Fruit fly (Drosophila melanogaster) whole organism, embryonic: ENCODE measurements around the gene CG17190.

Experiments
- Atf-2 ChIP-seq: fragments of 200-800 bp; sonication (Bioruptor generic); optimal IDR thresholded peaks from 2 replicates; lab custom pipeline; 2016; ENCODE audit warnings: missing biosample characterization, missing genetic modification characterization
- Awh ChIP-seq: fragments of 200-800 bp; sonication (Bioruptor generic); IDR thresholded peaks from 2 replicates; pipeline ENCODE4, ENCODE4 v1.3.6; 2022; ENCODE audit warnings: missing biosample characterization, missing genetic modification characterization
- CG10274 ChIP-seq: fragments of 200-800 bp; sonication (Bioruptor generic); optimal IDR thresholded peaks from 3 replicates; lab custom pipeline; 2017; ENCODE audit warnings: missing biosample characterization, mild to moderate bottlenecking, missing genetic modification characterization
- CG11456 ChIP-seq: fragments of 200-800 bp; sonication (Bioruptor generic); IDR thresholded peaks from 3 replicates; pipeline ENCODE4 v1.3.6; 2022; ENCODE audit warnings: missing biosample characterization, missing genetic modification characterization
- CG12236 ChIP-seq: fragments of 200-800 bp; sonication (Bioruptor generic); optimal IDR thresholded peaks from 2 replicates; lab custom pipeline; 2016; ENCODE audit warnings: missing biosample characterization, missing genetic modification characterization
- CG14050 ChIP-seq: fragments of 200-800 bp; sonication (Bioruptor generic); IDR thresholded peaks from 3 replicates; pipeline ENCODE4 v1.3.6; 2022; ENCODE audit warnings: missing biosample characterization, missing genetic modification characterization
- CG15011 ChIP-seq: fragments of 200-800 bp; sonication (Bioruptor generic); optimal IDR thresholded peaks from 3 replicates; lab custom pipeline; 2018; ENCODE audit warnings: missing biosample characterization, mild to moderate bottlenecking, missing genetic modification characterization
- CG15514 ChIP-seq: fragments of 200-800 bp; sonication (Bioruptor generic); optimal IDR thresholded peaks from 3 replicates; lab custom pipeline; 2017; ENCODE audit warnings: missing biosample characterization, missing genetic modification characterization, mild to moderate bottlenecking, moderate library complexity, missing genetic modification reagents
- CG17328 ChIP-seq: fragments of 200-800 bp; sonication (Bioruptor generic); IDR thresholded peaks from 2 replicates; pipeline ENCODE4 v1.3.6; 2022; ENCODE audit warnings: missing biosample characterization, missing genetic modification characterization
- CG18262 ChIP-seq: fragments of 200-800 bp; optimal IDR thresholded peaks from 3 replicates; lab custom pipeline; 2019; ENCODE audit warnings: missing biosample characterization, mild to moderate bottlenecking, missing genetic modification characterization, moderate library complexity
- CG3065 ChIP-seq: fragments of 200-800 bp; sonication (Bioruptor generic); optimal IDR thresholded peaks from 2 replicates; lab custom pipeline; 2016; ENCODE audit warnings: missing biosample characterization, missing genetic modification characterization
- CG3163 ChIP-seq: fragments of 200-800 bp; sonication (Bioruptor generic); optimal IDR thresholded peaks from 3 replicates; lab custom pipeline; 2016; ENCODE audit warnings: missing biosample characterization, missing genetic modification characterization
- CG32767 ChIP-seq: fragments of 200-800 bp; sonication (Bioruptor generic); IDR thresholded peaks from 2 replicates; pipeline ENCODE4 v1.3.6; 2022; ENCODE audit warnings: missing biosample characterization, missing genetic modification characterization
- CG33557 ChIP-seq: fragments of 200-800 bp; sonication (Bioruptor generic); optimal IDR thresholded peaks from 2 replicates; lab custom pipeline; 2019; ENCODE audit warnings: missing biosample characterization, mild to moderate bottlenecking, missing genetic modification characterization, moderate library complexity
- CG34224 ChIP-seq: fragments of 200-800 bp; sonication (Bioruptor generic); IDR thresholded peaks from 3 replicates; pipeline ENCODE4 v1.3.6; 2022; ENCODE audit warnings: missing biosample characterization, missing genetic modification characterization; ENCODE audit not compliant: partially characterized antibody
- CG34376 ChIP-seq: fragments of 200-800 bp; sonication (Bioruptor generic); optimal IDR thresholded peaks from 2 replicates; lab custom pipeline; 2018; ENCODE audit warnings: missing biosample characterization, mild to moderate bottlenecking, missing genetic modification characterization
- CG3726 ChIP-seq: fragments of 200-800 bp; sonication (Bioruptor generic); IDR thresholded peaks from 3 replicates; pipeline ENCODE4, ENCODE4 v1.3.6; 2022; ENCODE audit warnings: missing biosample characterization, missing genetic modification characterization
- CG4424 ChIP-seq: fragments of 200-800 bp; sonication (Bioruptor generic); optimal IDR thresholded peaks from 3 replicates; lab custom pipeline; 2016; ENCODE audit warnings: missing biosample characterization, missing genetic modification characterization
- CG4707 ChIP-seq: fragments of 200-800 bp; sonication (Bioruptor generic); optimal IDR thresholded peaks from 2 replicates; lab custom pipeline; 2018; ENCODE audit warnings: missing biosample characterization, mild to moderate bottlenecking, missing genetic modification characterization, moderate library complexity
- CG6654 ChIP-seq: fragments of 200-800 bp; sonication (Bioruptor generic); optimal IDR thresholded peaks from 2 replicates; lab custom pipeline; 2017; ENCODE audit warnings: missing biosample characterization, mild to moderate bottlenecking, missing genetic modification characterization
- CG9437 ChIP-seq: fragments of 200-800 bp; sonication (Bioruptor generic); optimal IDR thresholded peaks from 2 replicates; lab custom pipeline; 2018; ENCODE audit warnings: missing biosample characterization, mild to moderate bottlenecking, missing genetic modification characterization
- Chrac-16 ChIP-seq: fragments of 200-800 bp; sonication (Bioruptor generic); optimal IDR thresholded peaks from 3 replicates; lab custom pipeline; 2016; ENCODE audit warnings: missing biosample characterization, missing genetic modification characterization
- CoRest ChIP-seq: fragments of 200-800 bp; sonication (Bioruptor generic); optimal IDR thresholded peaks from 3 replicates; lab custom pipeline; 2018; ENCODE audit warnings: missing biosample characterization, mild to moderate bottlenecking, missing genetic modification characterization, moderate library complexity
- Dip3 ChIP-seq: fragments of 200-800 bp; sonication (Bioruptor generic); optimal IDR thresholded peaks from 3 replicates; lab custom pipeline; 2016; ENCODE audit warnings: missing biosample characterization, missing genetic modification characterization
- Dref ChIP-seq: fragments of 200-800 bp; sonication (Bioruptor generic); IDR thresholded peaks from 2 replicates; pipeline ENCODE4 v1.3.6; 2022; ENCODE audit warnings: missing biosample characterization, missing genetic modification characterization
- E2f2 ChIP-seq: fragments of 200-800 bp; sonication (Bioruptor generic); IDR thresholded peaks from 2 replicates; pipeline ENCODE4 v1.3.6; 2022; ENCODE audit warnings: missing biosample characterization, missing genetic modification characterization
- HLH4C ChIP-seq: fragments of 200-800 bp; sonication (Bioruptor generic); IDR thresholded peaks from 3 replicates; pipeline ENCODE4 v1.3.6; 2022; ENCODE audit warnings: missing biosample characterization, missing genetic modification characterization; ENCODE audit not compliant: partially characterized antibody
- Hr78 ChIP-seq, 2 experiments: fragments of 200-800 bp in 1 of 2; fragments of >200 bp in 1 of 2; sonication (Bioruptor generic) in 1 of 2; optimal IDR thresholded peaks; 2 replicates each; lab custom pipeline; 2017 to 2019; ENCODE audit warnings: missing biosample characterization in 2 of 2, missing genetic modification characterization in 2 of 2, mild to moderate bottlenecking in 1 of 2, moderate library complexity in 1 of 2
- Kr ChIP-seq: fragments of 200-800 bp; sonication (Bioruptor generic); optimal IDR thresholded peaks from 2 replicates; lab custom pipeline; 2017; ENCODE audit warnings: missing biosample characterization, mild to moderate bottlenecking, missing genetic modification characterization
- Lpt ChIP-seq: fragments of >200 bp; optimal IDR thresholded peaks from 2 replicates; lab custom pipeline; 2018; ENCODE audit warnings: missing biosample characterization, missing genetic modification characterization
- Rx ChIP-seq: fragments of 200-800 bp; sonication (Bioruptor generic); IDR thresholded peaks from 2 replicates; pipeline ENCODE4 v1.3.6; 2022; ENCODE audit warnings: missing biosample characterization, missing genetic modification characterization
- Sry-δ ChIP-seq: fragments of 200-800 bp; sonication (Bioruptor generic); optimal IDR thresholded peaks from 2 replicates; lab custom pipeline; 2016; ENCODE audit warnings: missing biosample characterization, missing genetic modification characterization
- Taf1 ChIP-seq: fragments of 200-800 bp; sonication (Bioruptor generic); IDR thresholded peaks from 2 replicates; pipeline ENCODE4 v1.3.6; 2022; ENCODE audit warnings: missing biosample characterization, missing genetic modification characterization
- ara ChIP-seq: fragments of 200-800 bp; sonication (Bioruptor generic); IDR thresholded peaks from 2 replicates; pipeline ENCODE4 v1.3.6; 2022; ENCODE audit warnings: missing biosample characterization, missing genetic modification characterization
- ash1 ChIP-seq: fragments of 200-800 bp; sonication (Bioruptor generic); optimal IDR thresholded peaks from 2 replicates; lab custom pipeline; 2018; ENCODE audit warnings: missing biosample characterization, mild to moderate bottlenecking, missing genetic modification characterization
- bsh ChIP-seq, 2 experiments: fragments of 200-800 bp; sonication (Bioruptor generic); optimal IDR thresholded peaks; 2 replicates each; lab custom pipeline; 2017 to 2018; ENCODE audit warnings: mild to moderate bottlenecking in 2 of 2, missing biosample characterization in 2 of 2, missing genetic modification characterization in 2 of 2, moderate library complexity in 1 of 2
- cad ChIP-seq: fragments of >200 bp; optimal IDR thresholded peaks from 2 replicates; lab custom pipeline; 2017; ENCODE audit warnings: missing biosample characterization, missing genetic modification characterization
- cas ChIP-seq: fragments of 200-800 bp; sonication (Bioruptor generic); IDR thresholded peaks from 2 replicates; pipeline ENCODE4 v1.3.6; 2022; ENCODE audit warnings: missing biosample characterization, missing genetic modification characterization
- en ChIP-seq: fragments of 200-800 bp; sonication (Bioruptor generic); optimal IDR thresholded peaks from 2 replicates; lab custom pipeline; 2016; ENCODE audit warnings: missing biosample characterization, missing genetic modification characterization
- fd64A ChIP-seq: fragments of 200-800 bp; sonication (Bioruptor generic); optimal IDR thresholded peaks from 3 replicates; lab custom pipeline; 2018; ENCODE audit warnings: missing biosample characterization, mild to moderate bottlenecking, missing genetic modification characterization
- gem ChIP-seq: fragments of 200-800 bp; sonication (Bioruptor generic); optimal IDR thresholded peaks from 2 replicates; lab custom pipeline; 2019; ENCODE audit warnings: missing biosample characterization, mild to moderate bottlenecking, missing genetic modification characterization, moderate library complexity
- gfzf ChIP-seq: fragments of 200-800 bp; sonication (Bioruptor generic); optimal IDR thresholded peaks from 2 replicates; lab custom pipeline; 2016; ENCODE audit warnings: missing biosample characterization, mild to moderate bottlenecking, missing genetic modification characterization, moderate library complexity
- hkb ChIP-seq, 2 experiments: fragments of 200-800 bp in 1 of 2; fragments of >200 bp in 1 of 2; sonication (Bioruptor generic) in 1 of 2; IDR thresholded peaks in 1 of 2; optimal IDR thresholded peaks in 1 of 2; 2 replicates each; pipeline versions ENCODE4 v1.3.6 to Lab custom; 2017 to 2022; ENCODE audit warnings: missing biosample characterization in 1 of 2, missing genetic modification characterization in 1 of 2
- jigr1 ChIP-seq: fragments of 200-800 bp; sonication (Bioruptor generic); IDR thresholded peaks from 3 replicates; pipeline ENCODE4 v1.3.6; 2022; ENCODE audit warnings: missing biosample characterization, missing genetic modification characterization
- jumu ChIP-seq: fragments of 200-800 bp; sonication (Bioruptor generic); optimal IDR thresholded peaks from 3 replicates; lab custom pipeline; 2016; ENCODE audit warnings: missing biosample characterization, missing genetic modification characterization
- pb ChIP-seq: fragments of 200-800 bp; sonication (Bioruptor generic); optimal IDR thresholded peaks from 3 replicates; lab custom pipeline; 2016; ENCODE audit warnings: missing biosample characterization, missing genetic modification characterization
- stwl ChIP-seq: fragments of 200-800 bp; sonication (Bioruptor generic); optimal IDR thresholded peaks from 3 replicates; lab custom pipeline; 2018; ENCODE audit warnings: missing biosample characterization, mild to moderate bottlenecking, missing genetic modification characterization, moderate library complexity
- tll ChIP-seq, 2 experiments: fragments of 200-800 bp in 1 of 2; fragments of >200 bp in 1 of 2; sonication (Bioruptor generic) in 1 of 2; optimal IDR thresholded peaks; 2 replicates each; lab custom pipeline; 2017 to 2019; ENCODE audit warnings: missing biosample characterization in 2 of 2, missing genetic modification characterization in 2 of 2, mild to moderate bottlenecking in 1 of 2, moderate library complexity in 1 of 2
- toy ChIP-seq: fragments of 200-800 bp; sonication (Bioruptor generic); IDR thresholded peaks from 2 replicates; pipeline ENCODE4 v1.3.6; 2022; ENCODE audit warnings: missing biosample characterization, missing genetic modification characterization
- trem ChIP-seq: fragments of 200-800 bp; optimal IDR thresholded peaks from 3 replicates; lab custom pipeline; 2019; ENCODE audit warnings: missing biosample characterization, mild to moderate bottlenecking, missing genetic modification characterization, moderate library complexity
- yki ChIP-seq: fragments of >200 bp; optimal IDR thresholded peaks from 3 replicates; lab custom pipeline; 2018

CG17190 gene

dm6 chr3R:19998418-19998817 lies 14.9 kb downstream of the CG17190 start (continued):
- peak; percentile 75 for TF ChIP-seq CG4424 (GFP tag; lab: Kevin White, UChicago)
- TF ChIP-seq cas (GFP tag; lab: Robert Waterston, UW), result 0 out of 2 replicates have a peak, but pooled peaks have one; percentile 37
- no peak for TF ChIP-seq Lpt (GFP tag; lab: Kevin White, UChicago)
- peak; percentile 69; the same call in 2 of the 3 replicates for TF ChIP-seq CG3726 (GFP tag; lab: Robert Waterston, UW)
- no peak for TF ChIP-seq HLH4C (GFP tag; lab: Robert Waterston, UW)
- TF ChIP-seq ash1, result no peak
- peak in 1 of 2 experiments; percentile 40 for TF ChIP-seq Hr78 (GFP tag; optimal IDR thresholded peaks at IDR 0.05; lab: Kevin White, UChicago)
- TF ChIP-seq CG10274 (GFP tag; lab: Kevin White, UChicago), result peak; percentile 4
- TF ChIP-seq hkb (optimal IDR thresholded peaks at IDR 0.05; lab: Kevin White, UChicago), result no peak
- TF ChIP-seq hkb (GFP tag; IDR thresholded peaks at IDR 0.05; lab: Robert Waterston, UW), result peak; percentile 68
- 0 out of 2 replicates have a peak, but pooled peaks have one; percentile 46 for TF ChIP-seq CG32767 (GFP tag; lab: Robert Waterston, UW)
- peak; percentile 31 for TF ChIP-seq Sry-δ (GFP tag; lab: Kevin White, UChicago)
- TF ChIP-seq CG4707 (GFP tag; lab: Kevin White, UChicago), result peak; percentile 54
- peak; percentile 46 for TF ChIP-seq CG9437 (GFP tag; lab: Kevin White, UChicago)
- TF ChIP-seq CG15514 (GFP tag; lab: Kevin White, UChicago), result peak; percentile 20
- TF ChIP-seq E2f2 (GFP tag; lab: Robert Waterston, UW), result no peak
- TF ChIP-seq CG34224 (GFP tag; lab: Robert Waterston, UW), result no peak
- TF ChIP-seq toy (GFP tag; lab: Robert Waterston, UW), result no peak
- TF ChIP-seq cad (GFP tag; lab: Kevin White, UChicago), result no peak
- peak; percentile 46 for TF ChIP-seq CG14050
- peak; percentile 27 for TF ChIP-seq stwl (tag; lab: Kevin White, UChicago)
- peak; percentile 49 for TF ChIP-seq CG3163 (GFP tag; lab: Kevin White, UChicago)
- peak; percentile 74 for TF ChIP-seq CoRest
- TF ChIP-seq jigr1 (GFP tag; lab: Robert Waterston, UW), result no peak
- TF ChIP-seq Kr (GFP tag; lab: Kevin White, UChicago), result no peak
- peak; percentile 59 for TF ChIP-seq Atf-2 (GFP tag; lab: Kevin White, UChicago)
- TF ChIP-seq yki (lab: Kevin White, UChicago), result no peak
- TF ChIP-seq CG6654 (GFP tag; lab: Kevin White, UChicago), result peak; percentile 27
- TF ChIP-seq CG3065 (GFP tag; lab: Kevin White, UChicago), result peak; percentile 55
- peak; percentile 84 for TF ChIP-seq ara (GFP tag; lab: Robert Waterston, UW)
- TF ChIP-seq Dip3, result peak; percentile 33
- 0 out of 2 replicates have a peak, but pooled peaks have one; percentile 10 for TF ChIP-seq Taf1 (GFP tag; lab: Robert Waterston, UW)
- TF ChIP-seq CG12236 (GFP tag; lab: Kevin White, UChicago), result peak; percentile 64
- TF ChIP-seq CG11456 (GFP tag; lab: Robert Waterston, UW), result peak; percentile 72
- TF ChIP-seq CG17328 (GFP tag; lab: Robert Waterston, UW), result peak; percentile 87
- peak; percentile 38 for TF ChIP-seq en (GFP tag; lab: Kevin White, UChicago)
- TF ChIP-seq Chrac-16 (GFP tag; lab: Kevin White, UChicago), result peak; percentile 71
- peak; percentile 81 for TF ChIP-seq jumu
- TF ChIP-seq CG34376 (GFP tag; lab: Kevin White, UChicago), result no peak
- TF ChIP-seq Rx (GFP tag; lab: Robert Waterston, UW), result peak; percentile 66
- no peak for TF ChIP-seq Dref (GFP tag; lab: Robert Waterston, UW)
- TF ChIP-seq gfzf, result no peak
- peak; percentile 66 for TF ChIP-seq Awh (GFP tag; lab: Robert Waterston, UW)
- peak; percentile 85 for TF ChIP-seq gem (tag; lab: Kevin White, UChicago)
- peak; percentile 74 for TF ChIP-seq fd64A (GFP tag; lab: Kevin White, UChicago)
- peak; percentile 3 for TF ChIP-seq CG15011
- peak; percentile 68 for TF ChIP-seq trem (tag; lab: Kevin White, UChicago)
- no peak for TF ChIP-seq tll (GFP tag; optimal IDR thresholded peaks at IDR 0.05; lab: Kevin White, UChicago)
- no peak for TF ChIP-seq pb (GFP tag; lab: Kevin White, UChicago)
- peak; percentile 83 for TF ChIP-seq CG18262
- peak; percentile 55 to 93 for TF ChIP-seq bsh (GFP tag; optimal IDR thresholded peaks at IDR 0.05; lab: Kevin White, UChicago)
- peak; percentile 73 for TF ChIP-seq CG33557 (GFP tag; lab: Kevin White, UChicago)
